Worm (Caenorhabditis elegans) whole organism, L3 larva: Measurements from ENCODE around the gene C08E3.1.

Source experiments
- R02D3.7 ChIP-seq: fragments of 150-350 bp; optimal IDR thresholded peaks from 2 replicates; lab custom pipeline; 2014; ENCODE audit warnings: missing biosample characterization, missing genetic modification characterization
- aly-2 ChIP-seq: fragments of 150-350 bp; optimal IDR thresholded peaks from 2 replicates; lab custom pipeline; 2014; ENCODE audit warnings: missing biosample characterization, missing genetic modification characterization
- ceh-16 ChIP-seq: sonication (generic microtip); optimal IDR thresholded peaks from 2 replicates; lab custom pipeline; 2017; ENCODE audit warnings: missing biosample characterization, missing genetic modification characterization
- ceh-28 ChIP-seq: fragments of 150-350 bp; optimal IDR thresholded peaks from 2 replicates; lab custom pipeline; 2014; ENCODE audit warnings: missing biosample characterization, missing genetic modification reagents, missing genetic modification characterization
- ceh-82 ChIP-seq: fragments of 150-350 bp; optimal IDR thresholded peaks from 2 replicates; lab custom pipeline; 2014; ENCODE audit warnings: missing biosample characterization, missing genetic modification characterization
- ceh-9 ChIP-seq: sonication (generic microtip); optimal IDR thresholded peaks from 2 replicates; lab custom pipeline; 2018; ENCODE audit warnings: missing biosample characterization, missing genetic modification characterization
- daf-12 ChIP-seq: fragments of 150-350 bp; optimal IDR thresholded peaks from 2 replicates; lab custom pipeline; 2014; ENCODE audit warnings: missing biosample characterization, missing genetic modification reagents, missing genetic modification characterization
- egl-27 ChIP-seq: sonication (generic microtip); optimal IDR thresholded peaks from 4 replicates; lab custom pipeline; 2017; ENCODE audit warnings: missing biosample characterization, missing genetic modification reagents, missing genetic modification characterization
- egl-5 ChIP-seq: fragments of 150-350 bp; optimal IDR thresholded peaks from 2 replicates; lab custom pipeline; 2017; ENCODE audit warnings: missing biosample characterization, missing genetic modification reagents, missing genetic modification characterization, inconsistent platforms
- elt-1 ChIP-seq: fragments of 150-350 bp; optimal IDR thresholded peaks from 2 replicates; lab custom pipeline; 2014; ENCODE audit warnings: missing biosample characterization, missing genetic modification characterization
- elt-3 ChIP-seq, 3 experiments: fragments of 150-350 bp in 1 of 3; sonication (generic microtip) in 2 of 3; optimal IDR thresholded peaks; 2 replicates in 2 of 3; 4 replicates in 1 of 3; lab custom pipeline; 2014 to 2017; ENCODE audit warnings: missing biosample characterization in 3 of 3, missing genetic modification characterization in 3 of 3
- eor-1 ChIP-seq, 2 experiments: fragments of 150-350 bp; optimal IDR thresholded peaks; 2 replicates each; lab custom pipeline; 2014 to 2018; ENCODE audit warnings: missing biosample characterization in 2 of 2, missing genetic modification characterization in 2 of 2
- fkh-10 ChIP-seq: sonication (generic microtip); optimal IDR thresholded peaks from 2 replicates; lab custom pipeline; 2017; ENCODE audit warnings: missing biosample characterization, missing genetic modification reagents, missing genetic modification characterization
- fkh-2 ChIP-seq: fragments of 150-350 bp; optimal IDR thresholded peaks from 2 replicates; lab custom pipeline; 2014; ENCODE audit warnings: missing biosample characterization, missing genetic modification reagents, missing genetic modification characterization
- fos-1 ChIP-seq: fragments of 150-350 bp; optimal IDR thresholded peaks from 2 replicates; lab custom pipeline; 2014; ENCODE audit warnings: missing biosample characterization, missing genetic modification characterization
- hmg-11 ChIP-seq: sonication (generic microtip); optimal IDR thresholded peaks from 2 replicates; lab custom pipeline; 2016; ENCODE audit warnings: missing genetic modification characterization, missing compliant biosample characterization
- jun-1 ChIP-seq: fragments of 150-350 bp; optimal IDR thresholded peaks from 2 replicates; lab custom pipeline; 2014; ENCODE audit warnings: missing biosample characterization, missing genetic modification reagents, missing genetic modification characterization
- lin-15B ChIP-seq: fragments of 150-350 bp; optimal IDR thresholded peaks from 2 replicates; lab custom pipeline; 2014; ENCODE audit warnings: missing biosample characterization, missing genetic modification characterization
- lin-39 ChIP-seq: fragments of 150-350 bp; optimal IDR thresholded peaks from 2 replicates; lab custom pipeline; 2018; ENCODE audit warnings: missing biosample characterization, missing genetic modification reagents, missing genetic modification characterization
- lsy-12 ChIP-seq: sonication (generic microtip); optimal IDR thresholded peaks from 2 replicates; lab custom pipeline; 2016; ENCODE audit warnings: mild to moderate bottlenecking, missing genetic modification characterization, missing compliant biosample characterization
- mdl-1 ChIP-seq: fragments of 150-350 bp; optimal IDR thresholded peaks from 2 replicates; lab custom pipeline; 2014; ENCODE audit warnings: missing biosample characterization, missing genetic modification characterization
- mml-1 ChIP-seq: fragments of 150-350 bp; sonication (generic microtip); optimal IDR thresholded peaks from 3 replicates; lab custom pipeline; 2014; ENCODE audit warnings: missing biosample characterization, missing genetic modification characterization
- nhr-11 ChIP-seq: fragments of 150-350 bp; optimal IDR thresholded peaks from 2 replicates; lab custom pipeline; 2014; ENCODE audit warnings: missing biosample characterization, missing genetic modification characterization
- nhr-12 ChIP-seq: fragments of 150-350 bp; optimal IDR thresholded peaks from 2 replicates; lab custom pipeline; 2014; ENCODE audit warnings: missing biosample characterization, missing genetic modification characterization
- nhr-237 ChIP-seq: fragments of 150-350 bp; optimal IDR thresholded peaks from 2 replicates; lab custom pipeline; 2014; ENCODE audit warnings: missing biosample characterization, missing genetic modification characterization
- nhr-25 ChIP-seq: sonication (generic microtip); optimal IDR thresholded peaks from 2 replicates; lab custom pipeline; 2017; ENCODE audit warnings: missing biosample characterization, missing genetic modification characterization
- nhr-28 ChIP-seq: fragments of 150-350 bp; optimal IDR thresholded peaks from 2 replicates; lab custom pipeline; 2014; ENCODE audit warnings: missing biosample characterization, missing genetic modification characterization
- nhr-43 ChIP-seq: sonication (generic microtip); optimal IDR thresholded peaks from 2 replicates; lab custom pipeline; 2016; ENCODE audit warnings: mild to moderate bottlenecking, missing genetic modification characterization, missing compliant biosample characterization; ENCODE audit not compliant: poor library complexity, severe bottlenecking
- nhr-76 ChIP-seq: fragments of 150-350 bp; sonication (generic microtip); optimal IDR thresholded peaks from 5 replicates; lab custom pipeline; 2014; ENCODE audit warnings: missing biosample characterization, missing genetic modification characterization
- nhr-77 ChIP-seq: fragments of 150-350 bp; optimal IDR thresholded peaks from 2 replicates; lab custom pipeline; 2014; ENCODE audit warnings: missing biosample characterization, missing genetic modification characterization
- pha-4 ChIP-seq: fragments of 150-350 bp; optimal IDR thresholded peaks from 2 replicates; lab custom pipeline; 2014; ENCODE audit warnings: missing biosample characterization, missing genetic modification reagents, missing genetic modification characterization
- pqm-1 ChIP-seq: fragments of 150-350 bp; optimal IDR thresholded peaks from 2 replicates; lab custom pipeline; 2017; ENCODE audit warnings: missing biosample characterization, missing genetic modification characterization, inconsistent platforms
- sea-2 ChIP-seq: fragments of 150-350 bp; sonication (generic microtip); optimal IDR thresholded peaks from 4 replicates; lab custom pipeline; 2014; ENCODE audit warnings: missing biosample characterization, missing genetic modification reagents, missing genetic modification characterization
- skn-1 ChIP-seq: fragments of 150-350 bp; optimal IDR thresholded peaks from 2 replicates; lab custom pipeline; 2014; ENCODE audit warnings: missing biosample characterization, missing genetic modification characterization
- snpc-4 ChIP-seq: fragments of 150-350 bp; optimal IDR thresholded peaks from 2 replicates; lab custom pipeline; 2014; ENCODE audit warnings: missing biosample characterization, missing genetic modification characterization
- tbx-2 ChIP-seq: sonication (generic microtip); optimal IDR thresholded peaks from 2 replicates; lab custom pipeline; 2016; ENCODE audit warnings: mild to moderate bottlenecking, missing genetic modification characterization, missing compliant biosample characterization
- unc-39 ChIP-seq: sonication (generic microtip); optimal IDR thresholded peaks from 4 replicates; lab custom pipeline; 2017; ENCODE audit warnings: missing biosample characterization, missing genetic modification characterization
- ztf-11 ChIP-seq: fragments of 150-350 bp; optimal IDR thresholded peaks from 2 replicates; lab custom pipeline; 2014; ENCODE audit warnings: missing biosample characterization, missing genetic modification characterization
- ztf-4 ChIP-seq: fragments of 150-350 bp; optimal IDR thresholded peaks from 2 replicates; lab custom pipeline; 2014; ENCODE audit warnings: missing biosample characterization, missing genetic modification characterization

The C08E3.1 gene

ce11 chrII:1670985-1671384 lies 37.4 kb downstream of the C08E3.1 start:
- TF ChIP-seq nhr-11 (tag; lab: Kevin White, UChicago) (no peak), eor-1 (tag; optimal IDR thresholded peaks at IDR 0.05; lab: Kevin White, UChicago) (no peak), hmg-11 (tag; lab: Kevin White, UChicago) (no peak), egl-5 (tag; lab: Kevin White, UChicago) (no peak), fkh-2 (tag; lab: Kevin White, UChicago) (no peak), lsy-12 (no peak), lin-39 (no peak), daf-12 (tag; lab: Kevin White, UChicago) (no peak), R02D3.7 (tag; lab: Kevin White, UChicago) (no peak), fkh-10 (GFP tag; lab: Kevin White, UChicago) (no peak), nhr-237 (tag; lab: Kevin White, UChicago) (no peak), aly-2 (tag; lab: Kevin White, UChicago) (no peak), unc-39 (tag; lab: Kevin White, UChicago) (no peak)

ce11 chrII:1672673-1673072 lies 39.1 kb downstream of the C08E3.1 start:
- TF ChIP-seq fkh-10 (GFP tag; lab: Kevin White, UChicago) = no peak
- TF ChIP-seq ceh-16 (tag; lab: Kevin White, UChicago) = no peak
- TF ChIP-seq unc-39 (tag; lab: Kevin White, UChicago) = no peak
- TF ChIP-seq ceh-9 = no peak
- TF ChIP-seq elt-3 (tag; optimal IDR thresholded peaks at IDR 0.05; lab: Kevin White, UChicago) = no peak
- TF ChIP-seq ztf-11 = no peak
- TF ChIP-seq daf-12 (tag; lab: Kevin White, UChicago) = no peak
- TF ChIP-seq nhr-12 (tag; lab: Kevin White, UChicago) = no peak
- TF ChIP-seq eor-1 (tag; optimal IDR thresholded peaks at IDR 0.05; lab: Kevin White, UChicago) = no peak
- TF ChIP-seq hmg-11 (tag; lab: Kevin White, UChicago) = no peak
- no peak for TF ChIP-seq mml-1 (tag; lab: Kevin White, UChicago)
- TF ChIP-seq nhr-28 = no peak
- no peak for TF ChIP-seq fkh-2 (tag; lab: Kevin White, UChicago)
- TF ChIP-seq skn-1 (tag; lab: Kevin White, UChicago) = no peak
- TF ChIP-seq lsy-12 = no peak
- no peak for TF ChIP-seq jun-1 (tag; lab: Kevin White, UChicago)
- no peak for TF ChIP-seq lin-39
- TF ChIP-seq nhr-43 = no peak
- TF ChIP-seq mdl-1 = no peak
- no peak for TF ChIP-seq nhr-77 (tag; lab: Kevin White, UChicago)

ce11 chrII:1676088-1676487 lies 42.5 kb downstream of the C08E3.1 start, which contains the start of gene fbxb-17:
Gene fbxb-17 (plus strand): TSS chrII:1676388.
- TF ChIP-seq fkh-2 (tag; lab: Kevin White, UChicago) (no peak), snpc-4 (tag; lab: Kevin White, UChicago) (no peak), nhr-11 (tag; lab: Kevin White, UChicago) (no peak), tbx-2 (tag; lab: Kevin White, UChicago) (no peak), pha-4 (no peak), nhr-28 (no peak), skn-1 (tag; lab: Kevin White, UChicago) (no peak), nhr-43 (no peak), pqm-1 (tag; lab: Kevin White, UChicago) (no peak), mml-1 (tag; lab: Kevin White, UChicago) (no peak), nhr-25 (no peak), aly-2 (tag; lab: Kevin White, UChicago) (no peak), nhr-77 (tag; lab: Kevin White, UChicago) (no peak), ztf-11 (no peak), fos-1 (no peak), ceh-28 (no peak), egl-27 (tag; lab: Kevin White, UChicago) (no peak), elt-3 (tag; optimal IDR thresholded peaks at IDR 0.05; lab: Kevin White, UChicago) (no peak), ceh-9 (no peak)

- TF ChIP-seq sea-2 (GFP tag; lab: Kevin White, UChicago) (no peak), aly-2 (tag; lab: Kevin White, UChicago) (no peak), lin-39 (no peak), nhr-28 (no peak), lin-15B (tag; lab: Kevin White, UChicago) (no peak), ceh-16 (tag; lab: Kevin White, UChicago) (no peak), nhr-237 (tag; lab: Kevin White, UChicago) (no peak), pqm-1 (tag; lab: Kevin White, UChicago) (no peak), eor-1 (tag; optimal IDR thresholded peaks at IDR 0.05; lab: Kevin White, UChicago) (no peak), nhr-12 (tag; lab: Kevin White, UChicago) (no peak), skn-1 (tag; lab: Kevin White, UChicago) (no peak), pha-4 (no peak), elt-1 (tag; lab: Kevin White, UChicago) (no peak), nhr-11 (tag; lab: Kevin White, UChicago) (no peak), fos-1 (no peak), nhr-76 (tag; lab: Kevin White, UChicago) (no peak), egl-5 (tag; lab: Kevin White, UChicago) (no peak), hmg-11 (tag; lab: Kevin White, UChicago) (no peak), ztf-4 (tag; lab: Kevin White, UChicago) (no peak), ceh-82 (tag; lab: Kevin White, UChicago) (no peak)
Measured at ce11 chrII:1679081-1679480, 45.5 kb downstream of the C08E3.1 start, which contains the start of gene irld-36. Gene irld-36 (plus strand): TSS chrII:1679381.
